Fruit fly (Drosophila melanogaster) whole organism, embryonic: ENCODE measurements around the gene CG12177.

Experiments used
- Antp ChIP-seq: fragments of 200-800 bp; sonication (Bioruptor generic); optimal IDR thresholded peaks from 3 replicates; lab custom pipeline; 2016; ENCODE audit warnings: missing biosample characterization, missing genetic modification characterization
- Asciz ChIP-seq: fragments of 200-800 bp; sonication (Bioruptor generic); optimal IDR thresholded peaks from 2 replicates; lab custom pipeline; 2017; ENCODE audit warnings: missing biosample characterization, mild to moderate bottlenecking, missing genetic modification characterization, missing genetic modification reagents
- Atf-2 ChIP-seq: fragments of 200-800 bp; sonication (Bioruptor generic); optimal IDR thresholded peaks from 2 replicates; lab custom pipeline; 2016; ENCODE audit warnings: missing biosample characterization, missing genetic modification characterization
- B-H1 ChIP-seq: fragments of 200-800 bp; sonication (Bioruptor generic); IDR thresholded peaks from 3 replicates; pipeline ENCODE4 v1.3.6; 2022; ENCODE audit warnings: missing biosample characterization, missing genetic modification characterization
- CG13296 ChIP-seq: fragments of 200-800 bp; sonication (Bioruptor generic); optimal IDR thresholded peaks from 3 replicates; lab custom pipeline; 2018; ENCODE audit warnings: missing biosample characterization, mild to moderate bottlenecking, missing genetic modification characterization
- CG13775 ChIP-seq: fragments of 200-800 bp; sonication (Bioruptor generic); optimal IDR thresholded peaks from 3 replicates; lab custom pipeline; 2017; ENCODE audit warnings: missing biosample characterization, mild to moderate bottlenecking, missing genetic modification characterization
- CG14965 ChIP-seq: fragments of 200-800 bp; sonication (Bioruptor generic); optimal IDR thresholded peaks from 2 replicates; lab custom pipeline; 2016; ENCODE audit warnings: missing biosample characterization, missing genetic modification characterization, borderline replicate concordance
- CG18619 ChIP-seq: fragments of 200-800 bp; sonication (Bioruptor generic); optimal IDR thresholded peaks from 3 replicates; lab custom pipeline; 2017; ENCODE audit warnings: missing biosample characterization, mild to moderate bottlenecking, missing genetic modification characterization
- CG2199 ChIP-seq: fragments of 200-800 bp; sonication (Bioruptor generic); IDR thresholded peaks from 3 replicates; pipeline ENCODE4 v1.3.6; 2022; ENCODE audit warnings: missing biosample characterization, missing genetic modification characterization
- CG31365 ChIP-seq: fragments of 200-800 bp; sonication (Bioruptor generic); optimal IDR thresholded peaks from 2 replicates; lab custom pipeline; 2018; ENCODE audit warnings: missing biosample characterization, mild to moderate bottlenecking, missing genetic modification characterization
- CG42726 ChIP-seq: fragments of 200-800 bp; sonication (Bioruptor generic); IDR thresholded peaks from 2 replicates; pipeline ENCODE4 v1.3.6; 2022; ENCODE audit warnings: missing biosample characterization, missing genetic modification characterization; ENCODE audit not compliant: partially characterized antibody
- CG7745 ChIP-seq: fragments of 200-800 bp; sonication (Bioruptor generic); optimal IDR thresholded peaks from 2 replicates; lab custom pipeline; 2018; ENCODE audit warnings: missing biosample characterization, mild to moderate bottlenecking, missing genetic modification characterization, moderate library complexity
- CG8388 ChIP-seq: fragments of 200-800 bp; sonication (Bioruptor generic); optimal IDR thresholded peaks from 2 replicates; lab custom pipeline; 2019; ENCODE audit warnings: missing biosample characterization, mild to moderate bottlenecking, missing genetic modification characterization, moderate library complexity
- CG8765 ChIP-seq: fragments of 200-800 bp; sonication (Bioruptor generic); IDR thresholded peaks from 2 replicates; pipeline ENCODE4 v1.3.6; 2022; ENCODE audit warnings: missing biosample characterization, missing genetic modification characterization
- CG9609 ChIP-seq: fragments of 200-800 bp; sonication (Bioruptor generic); optimal IDR thresholded peaks from 3 replicates; lab custom pipeline; 2016; ENCODE audit warnings: missing biosample characterization, missing genetic modification characterization
- CG9876 ChIP-seq: fragments of 200-800 bp; sonication (Bioruptor generic); optimal IDR thresholded peaks from 2 replicates; lab custom pipeline; 2016; ENCODE audit warnings: missing biosample characterization, missing genetic modification characterization
- CG9932 ChIP-seq: fragments of 200-800 bp; sonication (Bioruptor generic); IDR thresholded peaks from 2 replicates; pipeline ENCODE4 v1.3.6; 2022; ENCODE audit warnings: missing biosample characterization, missing genetic modification characterization
- Dfd ChIP-seq, 2 experiments: fragments of >200 bp; optimal IDR thresholded peaks; 2 replicates each; lab custom pipeline; 2017; ENCODE audit warnings: missing biosample characterization in 2 of 2, missing genetic modification characterization in 2 of 2
- Dip3 ChIP-seq: fragments of 200-800 bp; sonication (Bioruptor generic); optimal IDR thresholded peaks from 3 replicates; lab custom pipeline; 2016; ENCODE audit warnings: missing biosample characterization, missing genetic modification characterization
- E2f2 ChIP-seq: fragments of 200-800 bp; sonication (Bioruptor generic); IDR thresholded peaks from 2 replicates; pipeline ENCODE4 v1.3.6; 2022; ENCODE audit warnings: missing biosample characterization, missing genetic modification characterization
- Fer2 ChIP-seq: fragments of 200-800 bp; sonication (Bioruptor generic); optimal IDR thresholded peaks from 2 replicates; lab custom pipeline; 2018; ENCODE audit warnings: missing biosample characterization, mild to moderate bottlenecking, missing genetic modification characterization, moderate library complexity
- Fer3 ChIP-seq: fragments of 200-800 bp; sonication (Bioruptor generic); optimal IDR thresholded peaks from 2 replicates; lab custom pipeline; 2018; ENCODE audit warnings: missing biosample characterization, mild to moderate bottlenecking, missing genetic modification characterization, moderate library complexity
- Hr78 ChIP-seq, 2 experiments: fragments of 200-800 bp in 1 of 2; fragments of >200 bp in 1 of 2; sonication (Bioruptor generic) in 1 of 2; optimal IDR thresholded peaks; 2 replicates each; lab custom pipeline; 2017 to 2019; ENCODE audit warnings: missing biosample characterization in 2 of 2, missing genetic modification characterization in 2 of 2, mild to moderate bottlenecking in 1 of 2, moderate library complexity in 1 of 2
- Jarid2 ChIP-seq: fragments of 200-800 bp; sonication (Bioruptor generic); optimal IDR thresholded peaks from 3 replicates; lab custom pipeline; 2017; ENCODE audit warnings: mild to moderate bottlenecking, missing biosample characterization, missing genetic modification reagents, missing genetic modification characterization
- Lhr ChIP-seq: fragments of 200-800 bp; sonication (Bioruptor generic); optimal IDR thresholded peaks from 3 replicates; lab custom pipeline; 2017; ENCODE audit warnings: mild to moderate bottlenecking, missing biosample characterization, missing genetic modification reagents, missing genetic modification characterization
- Mad ChIP-seq: fragments of 200-800 bp; sonication (Bioruptor generic); optimal IDR thresholded peaks from 2 replicates; lab custom pipeline; 2016; ENCODE audit warnings: missing biosample characterization, missing genetic modification characterization
- NFAT ChIP-seq: fragments of 200-800 bp; sonication (Bioruptor generic); IDR thresholded peaks from 2 replicates; pipeline ENCODE4 v1.3.6; 2022; ENCODE audit warnings: missing biosample characterization, missing genetic modification characterization
- Nf-YB ChIP-seq: fragments of 200-800 bp; sonication (Bioruptor generic); optimal IDR thresholded peaks from 3 replicates; lab custom pipeline; 2019; ENCODE audit warnings: missing biosample characterization, mild to moderate bottlenecking, missing genetic modification characterization, moderate library complexity
- Pdp1 ChIP-seq, 2 experiments: fragments of 200-800 bp; sonication (Bioruptor generic); optimal IDR thresholded peaks; 3 replicates each; lab custom pipeline; 2016; ENCODE audit warnings: missing biosample characterization in 2 of 2, missing genetic modification characterization in 2 of 2, mild to moderate bottlenecking in 1 of 2, moderate library complexity in 1 of 2
- ab ChIP-seq: fragments of 200-800 bp; sonication (Bioruptor generic); optimal IDR thresholded peaks from 2 replicates; lab custom pipeline; 2016; ENCODE audit warnings: missing biosample characterization, missing genetic modification characterization
- croc ChIP-seq: fragments of 200-800 bp; sonication (Bioruptor generic); conservative IDR thresholded peaks from 3 replicates; pipeline ENCODE4 v1.3.6; 2022; ENCODE audit warnings: missing biosample characterization, missing genetic modification characterization
- crol ChIP-seq: fragments of 200-800 bp; sonication (Bioruptor generic); IDR thresholded peaks from 2 replicates; pipeline ENCODE4 v1.3.6; 2022; ENCODE audit warnings: missing biosample characterization, missing genetic modification characterization
- danr ChIP-seq: fragments of 200-800 bp; sonication (Bioruptor generic); IDR thresholded peaks from 2 replicates; pipeline ENCODE4 v1.3.6; 2022; ENCODE audit warnings: missing biosample characterization, missing genetic modification characterization
- dm ChIP-seq: fragments of 200-800 bp; sonication (Bioruptor generic); optimal IDR thresholded peaks from 3 replicates; lab custom pipeline; 2016; ENCODE audit warnings: missing biosample characterization, missing genetic modification characterization
- ems ChIP-seq: fragments of 200-800 bp; sonication (Bioruptor generic); optimal IDR thresholded peaks from 3 replicates; lab custom pipeline; 2016; ENCODE audit warnings: missing biosample characterization, missing genetic modification characterization
- grn ChIP-seq: fragments of 200-800 bp; sonication (Bioruptor generic); optimal IDR thresholded peaks from 3 replicates; lab custom pipeline; 2017; ENCODE audit warnings: missing biosample characterization, missing genetic modification characterization
- hkb ChIP-seq, 2 experiments: fragments of 200-800 bp in 1 of 2; fragments of >200 bp in 1 of 2; sonication (Bioruptor generic) in 1 of 2; IDR thresholded peaks in 1 of 2; optimal IDR thresholded peaks in 1 of 2; 2 replicates each; pipeline versions ENCODE4 v1.3.6 to Lab custom; 2017 to 2022; ENCODE audit warnings: missing biosample characterization in 1 of 2, missing genetic modification characterization in 1 of 2
- jing ChIP-seq: fragments of 200-800 bp; sonication (Bioruptor generic); optimal IDR thresholded peaks from 2 replicates; lab custom pipeline; 2018; ENCODE audit warnings: missing biosample characterization, mild to moderate bottlenecking, missing genetic modification characterization
- nerfin-2 ChIP-seq: fragments of 200-800 bp; sonication (Bioruptor generic); IDR thresholded peaks from 2 replicates; pipeline ENCODE4 v1.3.6; 2022; ENCODE audit warnings: missing biosample characterization, missing genetic modification characterization; ENCODE audit not compliant: partially characterized antibody
- nom ChIP-seq: fragments of 200-800 bp; sonication (Bioruptor generic); optimal IDR thresholded peaks from 2 replicates; lab custom pipeline; 2017; ENCODE audit warnings: missing biosample characterization, missing genetic modification characterization, mild to moderate bottlenecking, moderate library complexity, missing genetic modification reagents
- pb ChIP-seq: fragments of 200-800 bp; sonication (Bioruptor generic); optimal IDR thresholded peaks from 3 replicates; lab custom pipeline; 2016; ENCODE audit warnings: missing biosample characterization, missing genetic modification characterization
- peb ChIP-seq: fragments of 200-800 bp; sonication (Bioruptor generic); IDR thresholded peaks from 2 replicates; pipeline ENCODE4 v1.3.6; 2022; ENCODE audit warnings: missing biosample characterization, missing genetic modification characterization
- pum ChIP-seq: fragments of 200-800 bp; sonication (Bioruptor generic); optimal IDR thresholded peaks from 2 replicates; lab custom pipeline; 2016; ENCODE audit warnings: missing biosample characterization, missing genetic modification characterization
- sens-2 ChIP-seq: fragments of 200-800 bp; sonication (Bioruptor generic); IDR thresholded peaks from 2 replicates; pipeline ENCODE4 v1.3.6; 2022; ENCODE audit warnings: missing biosample characterization, missing genetic modification characterization
- slbo ChIP-seq: fragments of 200-800 bp; sonication (Bioruptor generic); IDR thresholded peaks from 2 replicates; pipeline ENCODE4 v1.3.6; 2022; ENCODE audit warnings: missing biosample characterization, missing genetic modification characterization
- unpg ChIP-seq: fragments of 200-800 bp; sonication (Bioruptor generic); optimal IDR thresholded peaks from 3 replicates; lab custom pipeline; 2018; ENCODE audit warnings: missing biosample characterization, mild to moderate bottlenecking, missing genetic modification characterization, moderate library complexity
- vvl ChIP-seq: fragments of 200-800 bp; sonication (Bioruptor generic); IDR thresholded peaks from 2 replicates; pipeline ENCODE4 v1.3.6; 2022; ENCODE audit warnings: missing biosample characterization, missing genetic modification characterization
- yki ChIP-seq: fragments of >200 bp; optimal IDR thresholded peaks from 3 replicates; lab custom pipeline; 2018
- zf30C ChIP-seq: fragments of 200-800 bp; sonication (Bioruptor generic); optimal IDR thresholded peaks from 3 replicates; lab custom pipeline; 2018; ENCODE audit warnings: missing biosample characterization, mild to moderate bottlenecking, missing genetic modification characterization

The CG12177 gene

dm6 chrX:13641115-13641890 lies 39.0 kb downstream of the CG12177 start (continued):
- TF ChIP-seq nom (GFP tag; lab: Kevin White, UChicago) (peak; percentile 76), danr (peak; percentile 88), slbo (GFP tag; lab: Robert Waterston, UW) (peak; percentile 97), CG13775 (peak; percentile 91), ems (GFP tag; lab: Kevin White, UChicago) (peak; percentile 93), pum (GFP tag; lab: Kevin White, UChicago) (peak; percentile 92), CG13296 (GFP tag; lab: Kevin White, UChicago) (peak; percentile 92), Lhr (GFP tag; lab: Kevin White, UChicago) (peak; percentile 62), Dfd (GFP tag; optimal IDR thresholded peaks at IDR 0.05; lab: Kevin White, UChicago) (no peak), Jarid2 (GFP tag; lab: Kevin White, UChicago) (peak; percentile 52), yki (lab: Kevin White, UChicago) (no peak), unpg (GFP tag; lab: Kevin White, UChicago) (peak; percentile 91), CG14965 (GFP tag; lab: Kevin White, UChicago) (peak; percentile 70), crol (no peak), Asciz (GFP tag; lab: Kevin White, UChicago) (peak; percentile 88), sens-2 (GFP tag; lab: Robert Waterston, UW) (peak; percentile 88), CG7745 (tag; lab: Kevin White, UChicago) (no peak), jing (GFP tag; lab: Kevin White, UChicago) (peak; percentile 84), grn (GFP tag; lab: Kevin White, UChicago) (peak; percentile 94), CG9609 (peak; percentile 96), Dip3 (GFP tag; lab: Kevin White, UChicago) (peak; percentile 96), hkb (optimal IDR thresholded peaks at IDR 0.05; lab: Kevin White, UChicago) (no peak), hkb (GFP tag; IDR thresholded peaks at IDR 0.05; lab: Robert Waterston, UW) (peak; percentile 92), CG31365 (peak; percentile 60), CG9876 (GFP tag; lab: Kevin White, UChicago) (peak; percentile 92), CG42726 (GFP tag; lab: Robert Waterston, UW) (no peak), Antp (peak; percentile 96), CG9932 (peak; percentile 94), dm (GFP tag; lab: Kevin White, UChicago) (peak; percentile 90), peb (GFP tag; lab: Robert Waterston, UW) (peak; percentile 62; the same call in 1 of the 2 replicates), zf30C (GFP tag; lab: Kevin White, UChicago) (peak; percentile 83), ab (GFP tag; lab: Kevin White, UChicago) (peak; percentile 93), B-H1 (GFP tag; lab: Robert Waterston, UW) (peak; percentile 89), Fer3 (tag; lab: Kevin White, UChicago) (peak; percentile 93), nerfin-2 (GFP tag; lab: Robert Waterston, UW) (no peak), CG2199 (GFP tag; lab: Robert Waterston, UW) (peak; percentile 20; the same call in 1 of the 3 replicates), Pdp1 (GFP tag; optimal IDR thresholded peaks at IDR 0.05; lab: Kevin White, UChicago) (peak; percentile 93 to 96), Fer2 (tag; lab: Kevin White, UChicago) (peak; percentile 88), pb (GFP tag; lab: Kevin White, UChicago) (peak; percentile 95), Nf-YB (GFP tag; lab: Kevin White, UChicago) (peak; percentile 48), Hr78 (GFP tag; optimal IDR thresholded peaks at IDR 0.05; lab: Kevin White, UChicago) (peak in 1 of 2 experiments; percentile 63), NFAT (GFP tag; lab: Robert Waterston, UW) (peak; percentile 98), vvl (peak; percentile 97), CG18619 (GFP tag; lab: Kevin White, UChicago) (peak; percentile 93), Atf-2 (GFP tag; lab: Kevin White, UChicago) (peak; percentile 94), CG8388 (GFP tag; lab: Kevin White, UChicago) (peak; percentile 86), E2f2 (GFP tag; lab: Robert Waterston, UW) (peak; percentile 83), CG8765 (GFP tag; lab: Robert Waterston, UW) (peak; percentile 84), Mad (peak; percentile 92), croc (peak; percentile 80)
